Fruit fly (Drosophila melanogaster): ENCODE measurements around the gene CG34180.
A peak's percentile ranks its signal among the peaks of the same experiment; 100 is the strongest.

DNA sequence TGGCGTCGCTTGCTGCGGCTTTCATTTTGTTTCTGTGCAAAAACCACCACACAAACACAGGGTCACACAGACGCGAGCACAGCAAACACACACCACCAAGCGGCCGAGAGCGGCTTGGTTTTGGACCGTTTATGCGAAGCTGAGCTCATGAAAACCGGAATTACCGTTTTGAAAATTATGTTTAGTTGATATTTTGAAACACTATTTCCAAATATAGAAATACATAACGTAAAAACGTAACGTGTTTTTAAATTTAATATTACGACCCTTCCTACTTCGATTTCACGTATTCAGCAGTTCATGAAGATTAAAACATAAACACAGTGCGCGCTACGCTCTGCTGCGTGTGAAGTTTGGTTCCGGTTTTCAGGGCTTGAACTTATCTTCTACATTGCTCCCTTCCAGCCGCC lies 9.1 kb upstream of the CG34180 start:
- TF ChIP-seq svp (GFP tag): peak; percentile 98
- TF ChIP-seq Gug (GFP tag; IDR thresholded peaks at IDR 0.05): peak; percentile 89
- TF ChIP-seq Sox102F (GFP tag; optimal IDR thresholded peaks at IDR 0.05): peak; percentile 97
- TF ChIP-seq CG3032 (tag; optimal IDR thresholded peaks at IDR 0.05): peak; percentile 93
- peak; percentile 99 for TF ChIP-seq Eip78C (GFP tag)
- TF ChIP-seq CG11294 (GFP tag; IDR thresholded peaks at IDR 0.05): peak; percentile 91
